Worm (Caenorhabditis elegans) whole organism, L3 larva: Measurements from ENCODE around the gene ZC239.5.

ENCODE experiments used
- R02D3.7 ChIP-seq: fragments of 150-350 bp; optimal IDR thresholded peaks from 2 replicates; lab custom pipeline; 2014; ENCODE audit warnings: missing biosample characterization, missing genetic modification characterization
- ceh-82 ChIP-seq: fragments of 150-350 bp; optimal IDR thresholded peaks from 2 replicates; lab custom pipeline; 2014; ENCODE audit warnings: missing biosample characterization, missing genetic modification characterization
- fkh-10 ChIP-seq: sonication (generic microtip); optimal IDR thresholded peaks from 2 replicates; lab custom pipeline; 2017; ENCODE audit warnings: missing biosample characterization, missing genetic modification reagents, missing genetic modification characterization
- nhr-25 ChIP-seq: sonication (generic microtip); optimal IDR thresholded peaks from 2 replicates; lab custom pipeline; 2017; ENCODE audit warnings: missing biosample characterization, missing genetic modification characterization
- pha-4 ChIP-seq: fragments of 150-350 bp; optimal IDR thresholded peaks from 2 replicates; lab custom pipeline; 2014; ENCODE audit warnings: missing biosample characterization, missing genetic modification reagents, missing genetic modification characterization
- pqm-1 ChIP-seq: fragments of 150-350 bp; optimal IDR thresholded peaks from 2 replicates; lab custom pipeline; 2017; ENCODE audit warnings: missing biosample characterization, missing genetic modification characterization, inconsistent platforms
- snpc-4 ChIP-seq: fragments of 150-350 bp; optimal IDR thresholded peaks from 2 replicates; lab custom pipeline; 2014; ENCODE audit warnings: missing biosample characterization, missing genetic modification characterization
- ztf-11 ChIP-seq: fragments of 150-350 bp; optimal IDR thresholded peaks from 2 replicates; lab custom pipeline; 2014; ENCODE audit warnings: missing biosample characterization, missing genetic modification characterization

DNA sequence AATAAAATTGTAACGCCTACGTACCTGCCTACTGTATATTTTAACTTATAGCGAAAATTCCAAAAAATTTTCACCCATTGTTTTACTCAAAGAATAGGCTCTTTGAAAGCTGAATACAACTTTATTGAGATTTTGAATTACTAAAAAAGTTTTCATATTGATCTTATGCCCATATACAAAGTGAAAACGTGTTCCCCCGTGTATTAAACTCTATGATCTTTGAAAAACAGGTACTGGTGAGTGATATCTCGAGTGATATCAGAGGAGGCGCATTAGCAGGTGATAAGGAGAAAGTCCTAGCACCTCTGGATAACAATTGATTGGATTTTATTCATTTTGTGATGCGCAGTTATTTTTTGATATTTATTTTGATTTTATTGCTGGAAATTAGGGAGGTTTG, 29.7 kb downstream of the ZC239.5 start, which contains the start of gene C17F4.3:
- TF ChIP-seq nhr-25 (tag; lab: Kevin White, UChicago): no peak
- no peak for TF ChIP-seq ztf-11 (tag; lab: Kevin White, UChicago)
- no peak for TF ChIP-seq fkh-10 (GFP tag; lab: Kevin White, UChicago)
- no peak for TF ChIP-seq R02D3.7
- TF ChIP-seq snpc-4 (tag; lab: Kevin White, UChicago): no peak
- TF ChIP-seq ceh-82 (tag; lab: Kevin White, UChicago): no peak
- no peak for TF ChIP-seq pqm-1
- no peak for TF ChIP-seq pha-4 (tag; lab: Kevin White, UChicago)
